Fruit fly (Drosophila melanogaster) whole organism, embryonic: ENCODE results near the gene Oatp74D.

ENCODE experiments used
- CG1024 ChIP-seq: fragments of 200-800 bp; sonication (Bioruptor generic); IDR thresholded peaks from 2 replicates; pipeline ENCODE4 v1.3.6; 2022; ENCODE audit warnings: missing biosample characterization, missing genetic modification characterization
- CG10267 ChIP-seq: fragments of 200-800 bp; sonication (Bioruptor generic); optimal IDR thresholded peaks from 2 replicates; lab custom pipeline; 2018; ENCODE audit warnings: missing biosample characterization, mild to moderate bottlenecking, missing genetic modification characterization, moderate library complexity
- CG10321 ChIP-seq: fragments of 200-800 bp; sonication (Bioruptor generic); IDR thresholded peaks from 2 replicates; pipeline ENCODE4 v1.3.6; 2022; ENCODE audit warnings: missing biosample characterization, missing genetic modification characterization
- CG11560 ChIP-seq: fragments of 200-800 bp; sonication (Bioruptor generic); IDR thresholded peaks from 3 replicates; pipeline ENCODE4 v1.3.6; 2022; ENCODE audit warnings: missing biosample characterization, missing genetic modification characterization
- CG12155 ChIP-seq: fragments of 200-800 bp; sonication (Bioruptor generic); optimal IDR thresholded peaks from 3 replicates; lab custom pipeline; 2016; ENCODE audit warnings: missing biosample characterization, missing genetic modification characterization
- CG1233 ChIP-seq: fragments of 200-800 bp; sonication (Bioruptor generic); optimal IDR thresholded peaks from 4 replicates; lab custom pipeline; 2018; ENCODE audit warnings: missing biosample characterization, mild to moderate bottlenecking, missing genetic modification characterization
- CG12744 ChIP-seq: fragments of 200-800 bp; sonication (Bioruptor generic); optimal IDR thresholded peaks from 2 replicates; lab custom pipeline; 2016; ENCODE audit warnings: missing biosample characterization, missing genetic modification characterization
- CG14441 ChIP-seq: fragments of 200-800 bp; sonication (Bioruptor generic); IDR thresholded peaks from 2 replicates; pipeline ENCODE4 v1.3.6; 2022; ENCODE audit warnings: missing biosample characterization, missing genetic modification characterization
- CG16813 ChIP-seq: fragments of 200-800 bp; sonication (Bioruptor generic); IDR thresholded peaks from 3 replicates; pipeline ENCODE4 v1.3.6; 2022; ENCODE audit warnings: missing biosample characterization, missing genetic modification characterization; ENCODE audit not compliant: partially characterized antibody
- CG16863 ChIP-seq: fragments of 200-800 bp; sonication (Bioruptor generic); optimal IDR thresholded peaks from 3 replicates; lab custom pipeline; 2016; ENCODE audit warnings: missing biosample characterization, missing genetic modification characterization
- CG17328 ChIP-seq: fragments of 200-800 bp; sonication (Bioruptor generic); IDR thresholded peaks from 2 replicates; pipeline ENCODE4 v1.3.6; 2022; ENCODE audit warnings: missing biosample characterization, missing genetic modification characterization
- CG17568 ChIP-seq: fragments of 200-800 bp; sonication (Bioruptor generic); optimal IDR thresholded peaks from 2 replicates; lab custom pipeline; 2018; ENCODE audit warnings: missing biosample characterization, mild to moderate bottlenecking, missing genetic modification characterization, moderate library complexity
- CG17829 ChIP-seq: fragments of 200-800 bp; optimal IDR thresholded peaks from 2 replicates; lab custom pipeline; 2019; ENCODE audit warnings: missing biosample characterization, mild to moderate bottlenecking, missing genetic modification characterization, moderate library complexity
- CG2116 ChIP-seq: fragments of 200-800 bp; sonication (Bioruptor generic); optimal IDR thresholded peaks from 3 replicates; lab custom pipeline; 2018; ENCODE audit warnings: missing biosample characterization, mild to moderate bottlenecking, missing genetic modification characterization
- CG34376 ChIP-seq: fragments of 200-800 bp; sonication (Bioruptor generic); optimal IDR thresholded peaks from 2 replicates; lab custom pipeline; 2018; ENCODE audit warnings: missing biosample characterization, mild to moderate bottlenecking, missing genetic modification characterization
- CG4707 ChIP-seq: fragments of 200-800 bp; sonication (Bioruptor generic); optimal IDR thresholded peaks from 2 replicates; lab custom pipeline; 2018; ENCODE audit warnings: missing biosample characterization, mild to moderate bottlenecking, missing genetic modification characterization, moderate library complexity
- CG4730 ChIP-seq: fragments of 200-800 bp; sonication (Bioruptor generic); IDR thresholded peaks from 2 replicates; pipeline ENCODE4 v1.3.6; 2022; ENCODE audit warnings: missing biosample characterization, missing genetic modification characterization
- CG4854 ChIP-seq: fragments of 200-800 bp; sonication (Bioruptor generic); optimal IDR thresholded peaks from 2 replicates; lab custom pipeline; 2016; ENCODE audit warnings: missing biosample characterization, missing genetic modification characterization, inconsistent platforms
- CG6654 ChIP-seq: fragments of 200-800 bp; sonication (Bioruptor generic); optimal IDR thresholded peaks from 2 replicates; lab custom pipeline; 2017; ENCODE audit warnings: missing biosample characterization, mild to moderate bottlenecking, missing genetic modification characterization
- CrebB ChIP-seq: fragments of 200-800 bp; sonication (Bioruptor generic); optimal IDR thresholded peaks from 3 replicates; lab custom pipeline; 2018; ENCODE audit warnings: missing biosample characterization, mild to moderate bottlenecking, missing genetic modification characterization
- Deaf1 ChIP-seq: fragments of 200-800 bp; optimal IDR thresholded peaks from 3 replicates; lab custom pipeline; 2019; ENCODE audit warnings: missing biosample characterization, mild to moderate bottlenecking, missing genetic modification characterization, moderate library complexity
- Doc2 ChIP-seq: fragments of 200-800 bp; sonication (Bioruptor generic); IDR thresholded peaks from 2 replicates; pipeline ENCODE4 v1.3.6; 2022; ENCODE audit warnings: missing biosample characterization, missing genetic modification characterization
- Drgx ChIP-seq: fragments of 200-800 bp; sonication (Bioruptor generic); IDR thresholded peaks from 2 replicates; pipeline ENCODE4 v1.3.6; 2022; ENCODE audit warnings: missing biosample characterization, missing genetic modification characterization
- Hmr ChIP-seq: fragments of 200-800 bp; sonication (Bioruptor generic); optimal IDR thresholded peaks from 3 replicates; lab custom pipeline; 2017; ENCODE audit warnings: mild to moderate bottlenecking, missing biosample characterization, missing genetic modification reagents, missing genetic modification characterization
- Max ChIP-seq: fragments of 200-800 bp; sonication (Bioruptor generic); optimal IDR thresholded peaks from 2 replicates; lab custom pipeline; 2016; ENCODE audit warnings: missing biosample characterization, mild to moderate bottlenecking, missing genetic modification characterization
- Med ChIP-seq: fragments of 200-800 bp; sonication (Bioruptor generic); peaks from one replicate; lab custom pipeline; 2016; ENCODE audit warnings: missing biosample characterization, missing genetic modification characterization, mild to moderate bottlenecking, inconsistent platforms, moderate library complexity
- Myb ChIP-seq: fragments of 200-800 bp; sonication (Bioruptor generic); optimal IDR thresholded peaks from 2 replicates; lab custom pipeline; 2016; ENCODE audit warnings: missing biosample characterization, missing genetic modification characterization
- NfI ChIP-seq: fragments of 200-800 bp; sonication (Bioruptor generic); optimal IDR thresholded peaks from 3 replicates; lab custom pipeline; 2018; ENCODE audit warnings: missing biosample characterization, mild to moderate bottlenecking, missing genetic modification characterization, moderate library complexity
- Poxn ChIP-seq: fragments of 200-800 bp; sonication (Bioruptor generic); IDR thresholded peaks from 2 replicates; pipeline ENCODE4 v1.3.6; 2022; ENCODE audit warnings: missing biosample characterization, missing genetic modification characterization
- YL-1 ChIP-seq: fragments of 200-800 bp; sonication (Bioruptor generic); optimal IDR thresholded peaks from 3 replicates; lab custom pipeline; 2017; ENCODE audit warnings: missing biosample characterization, mild to moderate bottlenecking, missing genetic modification characterization
- bab2 ChIP-seq: fragments of 200-800 bp; sonication (Bioruptor generic); optimal IDR thresholded peaks from 2 replicates; lab custom pipeline; 2016; ENCODE audit warnings: missing biosample characterization, missing genetic modification characterization
- chn ChIP-seq: fragments of 200-800 bp; sonication (Bioruptor generic); optimal IDR thresholded peaks from 2 replicates; lab custom pipeline; 2016; ENCODE audit warnings: missing biosample characterization, missing genetic modification characterization
- dysf ChIP-seq: fragments of 200-800 bp; sonication (Bioruptor generic); IDR thresholded peaks from 3 replicates; pipeline ENCODE4 v1.3.6; 2022; ENCODE audit warnings: missing biosample characterization, missing genetic modification characterization
- emc ChIP-seq: fragments of 200-800 bp; sonication (Bioruptor generic); optimal IDR thresholded peaks from 2 replicates; lab custom pipeline; 2016; ENCODE audit warnings: missing biosample characterization, missing genetic modification characterization
- en ChIP-seq: fragments of 200-800 bp; sonication (Bioruptor generic); optimal IDR thresholded peaks from 2 replicates; lab custom pipeline; 2016; ENCODE audit warnings: missing biosample characterization, missing genetic modification characterization
- eve ChIP-seq, 2 experiments: fragments of >200 bp; optimal IDR thresholded peaks; 2 replicates each; lab custom pipeline; 2017; ENCODE audit warnings: missing biosample characterization in 2 of 2, missing genetic modification characterization in 2 of 2
- fd3F ChIP-seq: fragments of 200-800 bp; sonication (Bioruptor generic); optimal IDR thresholded peaks from 2 replicates; lab custom pipeline; 2018; ENCODE audit warnings: missing biosample characterization, mild to moderate bottlenecking, missing genetic modification characterization, moderate library complexity
- gcm ChIP-seq: fragments of 200-800 bp; sonication (Bioruptor generic); optimal IDR thresholded peaks from 2 replicates; lab custom pipeline; 2019; ENCODE audit warnings: missing biosample characterization, mild to moderate bottlenecking, missing genetic modification characterization, moderate library complexity
- gfzf ChIP-seq: fragments of 200-800 bp; sonication (Bioruptor generic); optimal IDR thresholded peaks from 2 replicates; lab custom pipeline; 2016; ENCODE audit warnings: missing biosample characterization, mild to moderate bottlenecking, missing genetic modification characterization, moderate library complexity
- gsb-n ChIP-seq: fragments of 200-800 bp; sonication (Bioruptor generic); optimal IDR thresholded peaks from 3 replicates; lab custom pipeline; 2018; ENCODE audit warnings: missing biosample characterization, mild to moderate bottlenecking, missing genetic modification characterization
- lov ChIP-seq, 2 experiments: fragments of 200-800 bp in 1 of 2; fragments of >200 bp in 1 of 2; sonication (Bioruptor generic) in 1 of 2; IDR thresholded peaks in 1 of 2; optimal IDR thresholded peaks in 1 of 2; 2 replicates in 1 of 2; 3 replicates in 1 of 2; pipeline versions ENCODE4 v1.3.6 to Lab custom; 2017 to 2022; ENCODE audit warnings: missing biosample characterization in 1 of 2, missing genetic modification characterization in 1 of 2
- nmo ChIP-seq: fragments of 200-800 bp; sonication (Bioruptor generic); optimal IDR thresholded peaks from 2 replicates; lab custom pipeline; 2018; ENCODE audit warnings: missing biosample characterization, mild to moderate bottlenecking, missing genetic modification characterization, moderate library complexity
- org-1 ChIP-seq: fragments of 200-800 bp; sonication (Bioruptor generic); optimal IDR thresholded peaks from 2 replicates; lab custom pipeline; 2017; ENCODE audit warnings: missing biosample characterization, missing genetic modification characterization
- pan ChIP-seq, 4 experiments: fragments of >200 bp in 3 of 4; fragments of 200-800 bp in 1 of 4; sonication (Bioruptor generic) in 1 of 4; optimal IDR thresholded peaks in 3 of 4; IDR thresholded peaks in 1 of 4; 2 replicates each; pipeline versions ENCODE4 v1.3.6 to Lab custom; 2017 to 2022; ENCODE audit warnings: missing biosample characterization in 2 of 4, missing genetic modification characterization in 2 of 4, mixed read lengths in 1 of 4
- slp2 ChIP-seq: fragments of 200-800 bp; sonication (Bioruptor generic); optimal IDR thresholded peaks from 2 replicates; lab custom pipeline; 2016; ENCODE audit warnings: missing biosample characterization, missing genetic modification characterization
- sqz ChIP-seq: fragments of 200-800 bp; sonication (Bioruptor generic); optimal IDR thresholded peaks from 3 replicates; lab custom pipeline; 2018; ENCODE audit warnings: missing biosample characterization, mild to moderate bottlenecking, missing genetic modification characterization
- vnd ChIP-seq: fragments of 200-800 bp; sonication (Bioruptor generic); IDR thresholded peaks from 3 replicates; pipeline ENCODE4 v1.3.6; 2022; ENCODE audit warnings: missing biosample characterization, missing genetic modification characterization; ENCODE audit not compliant: partially characterized antibody

The Oatp74D gene

dm6 chr3L:17474711-17475451, 12.0 kb upstream of the Oatp74D start, which contains the start of the genes UQCR-Q and CG46525 (continued):
- TF ChIP-seq CG17829 (tag; lab: Kevin White, UChicago) (peak; percentile 47), slp2 (GFP tag; lab: Kevin White, UChicago) (no peak), gcm (no peak), gfzf (GFP tag; lab: Kevin White, UChicago) (peak; percentile 99), Poxn (no peak), fd3F (no peak), nmo (GFP tag; lab: Kevin White, UChicago) (peak; percentile 56), pan (optimal IDR thresholded peaks at IDR 0.05; lab: Kevin White, UChicago) (no peak), pan (GFP tag; optimal IDR thresholded peaks at IDR 0.05 in 1 of 2, IDR thresholded peaks at IDR 0.05 in 1 of 2) (no peak), CG12155 (GFP tag; lab: Kevin White, UChicago) (no peak)

DNA sequence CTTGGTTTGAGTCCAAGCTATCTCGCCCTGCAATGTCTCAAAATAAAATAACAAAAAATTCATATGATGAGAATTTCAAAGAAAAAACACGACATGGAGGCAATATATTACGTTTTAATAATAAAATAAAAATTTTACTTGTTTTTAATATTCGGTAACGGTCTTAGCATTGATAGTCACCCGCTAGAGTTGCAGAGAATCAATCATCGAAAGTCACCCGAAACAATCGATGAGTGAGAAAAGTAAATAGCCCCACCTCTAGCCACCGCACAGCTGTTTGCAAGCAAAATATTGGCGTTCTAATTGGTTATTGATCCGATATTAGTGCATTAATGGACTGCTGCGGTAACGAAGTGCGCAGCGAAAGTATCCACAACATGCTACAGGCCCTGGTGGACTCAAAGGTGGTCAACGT, 10.9 kb upstream of the Oatp74D start, which contains the start of gene CG34250:
TSS of gene CG34250 (plus strand) at position 244 of the 415 bp plus-strand sequence.
- TF ChIP-seq CG12744 (GFP tag; lab: Kevin White, UChicago) = no peak
- TF ChIP-seq CG4854 (GFP tag; lab: Kevin White, UChicago) = peak; percentile 37
- no peak for TF ChIP-seq chn (GFP tag; lab: Kevin White, UChicago)
- TF ChIP-seq sqz = no peak
- TF ChIP-seq Med = peak; percentile 67
- peak; percentile 55 for TF ChIP-seq Hmr (GFP tag; lab: Kevin White, UChicago)
- no peak for TF ChIP-seq Doc2 (GFP tag; lab: Robert Waterston, UW)
- TF ChIP-seq pan (optimal IDR thresholded peaks at IDR 0.05; lab: Kevin White, UChicago) = no peak
- TF ChIP-seq pan (GFP tag; optimal IDR thresholded peaks at IDR 0.05 in 1 of 2, IDR thresholded peaks at IDR 0.05 in 1 of 2) = no peak
- no peak for TF ChIP-seq CG6654 (GFP tag; lab: Kevin White, UChicago)
- no peak for TF ChIP-seq lov (optimal IDR thresholded peaks at IDR 0.05; lab: Kevin White, UChicago)
- TF ChIP-seq lov (GFP tag; IDR thresholded peaks at IDR 0.05; lab: Robert Waterston, UW) = no peak
- no peak for TF ChIP-seq emc (GFP tag; lab: Kevin White, UChicago)
- TF ChIP-seq CG4730 (GFP tag; lab: Robert Waterston, UW) = no peak
- peak; percentile 65 for TF ChIP-seq CG10267 (tag; lab: Kevin White, UChicago)
- peak; percentile 100 for TF ChIP-seq CG2116 (GFP tag; lab: Kevin White, UChicago)
- TF ChIP-seq gsb-n (tag; lab: Kevin White, UChicago) = no peak
- TF ChIP-seq Deaf1 = peak; percentile 3
- TF ChIP-seq YL-1 (GFP tag; lab: Kevin White, UChicago) = peak; percentile 75
- no peak for TF ChIP-seq CG4707
- peak; percentile 75 for TF ChIP-seq CG16813 (GFP tag; lab: Robert Waterston, UW)
- no peak for TF ChIP-seq CG17568 (GFP tag; lab: Kevin White, UChicago)
- no peak for TF ChIP-seq eve (GFP tag; optimal IDR thresholded peaks at IDR 0.05; lab: Kevin White, UChicago)
- TF ChIP-seq CG10321 (GFP tag; lab: Robert Waterston, UW) = no peak
- peak; percentile 21; the same call in 1 of the 2 replicates for TF ChIP-seq CG17328 (GFP tag; lab: Robert Waterston, UW)
- TF ChIP-seq CG16863 (GFP tag; lab: Kevin White, UChicago) = no peak
- no peak for TF ChIP-seq CG14441 (GFP tag; lab: Robert Waterston, UW)
- no peak for TF ChIP-seq CG1233 (GFP tag; lab: Kevin White, UChicago)
- TF ChIP-seq dysf (GFP tag; lab: Robert Waterston, UW) = no peak
- no peak for TF ChIP-seq en (GFP tag; lab: Kevin White, UChicago)
- peak; percentile 70 for TF ChIP-seq vnd (GFP tag; lab: Robert Waterston, UW)
- TF ChIP-seq Drgx (GFP tag; lab: Robert Waterston, UW) = no peak
- peak; percentile 53 for TF ChIP-seq Max
- no peak for TF ChIP-seq NfI
- TF ChIP-seq CG1024 (GFP tag; lab: Robert Waterston, UW) = no peak
- peak; percentile 63 for TF ChIP-seq Myb (GFP tag; lab: Kevin White, UChicago)
- peak; percentile 43 for TF ChIP-seq CG34376 (GFP tag; lab: Kevin White, UChicago)
- TF ChIP-seq CrebB (tag; lab: Kevin White, UChicago) = no peak
- no peak for TF ChIP-seq org-1 (GFP tag; lab: Kevin White, UChicago)
- TF ChIP-seq bab2 = no peak
- TF ChIP-seq CG11560 (tag; lab: Robert Waterston, UW) = peak; percentile 55; the same call in 1 of the 3 replicates
